Comparison of ENCODE assay signal across 8 worm cellular contexts in genomic region chrIII:12081992-12082628, ce11.
TF ChIP-seq lines count a peak whose summit lies in the region.

No protein-coding gene starts in this region.

TF ChIP-seq in whole organism, L1 larva, 84 proteins besides CTCF, POLR2A, EP300 and RAD21:
- TF ChIP-seq dsc-1 (tag; optimal IDR thresholded peaks at IDR 0.05; lab: Kevin White, UChicago) (no peak), lsy-2 (tag; optimal IDR thresholded peaks at IDR 0.05; lab: Kevin White, UChicago) (peak in 1 of 2 experiments; percentile 11), lin-14 (GFP tag; optimal IDR thresholded peaks at IDR 0.05; lab: Kevin White, UChicago) (peak; percentile 30), nhr-20 (tag; optimal IDR thresholded peaks at IDR 0.05; lab: Kevin White, UChicago) (no peak), nhr-85 (tag; lab: Kevin White, UChicago) (peak; percentile 62), ceh-63 (GFP tag; optimal IDR thresholded peaks at IDR 0.05; lab: Kevin White, UChicago) (peak; percentile 88), blmp-1 (tag; optimal IDR thresholded peaks at IDR 0.05; lab: Kevin White, UChicago) (peak; percentile 19)

TF ChIP-seq in whole organism, L2 larva, 48 proteins besides CTCF, POLR2A, EP300 and RAD21 (continues in another document):
- no peak for TF ChIP-seq elt-3 (tag; optimal IDR thresholded peaks at IDR 0.05; lab: Kevin White, UChicago)
- no peak for TF ChIP-seq sma-9 (GFP tag; optimal IDR thresholded peaks at IDR 0.05; lab: Kevin White, UChicago)
- no peak for TF ChIP-seq sma-9 (tag; optimal IDR thresholded peaks at IDR 0.05; lab: Kevin White, UChicago)
- TF ChIP-seq F13H6.1 (tag; optimal IDR thresholded peaks at IDR 0.05; lab: Kevin White, UChicago) = no peak
- no peak for TF ChIP-seq snpc-4 (tag; optimal IDR thresholded peaks at IDR 0.05; lab: Kevin White, UChicago)
- peak in 1 of 2 experiments; percentile 23 for TF ChIP-seq lsy-2 (tag; optimal IDR thresholded peaks at IDR 0.05; lab: Kevin White, UChicago)
- TF ChIP-seq sma-3 (GFP tag; optimal IDR thresholded peaks at IDR 0.05; lab: Kevin White, UChicago) = peak; percentile 33
- TF ChIP-seq crh-2 (tag; optimal IDR thresholded peaks at IDR 0.05; lab: Kevin White, UChicago) = no peak
- no peak for TF ChIP-seq R02D3.7 (tag; optimal IDR thresholded peaks at IDR 0.05; lab: Kevin White, UChicago)
- TF ChIP-seq nhr-21 (tag; optimal IDR thresholded peaks at IDR 0.05; lab: Kevin White, UChicago) = no peak
- no peak for TF ChIP-seq nhr-12 (tag; optimal IDR thresholded peaks at IDR 0.05; lab: Kevin White, UChicago)
- no peak for TF ChIP-seq lin-13 (GFP tag; optimal IDR thresholded peaks at IDR 0.05; lab: Kevin White, UChicago)

TF ChIP-seq in whole organism, L3 larva, 47 proteins besides CTCF, POLR2A, EP300 and RAD21 (continues in another document):
- TF ChIP-seq zag-1 (tag; optimal IDR thresholded peaks at IDR 0.05; lab: Kevin White, UChicago) (no peak), nfya-1 (tag; optimal IDR thresholded peaks at IDR 0.05; lab: Kevin White, UChicago; ENCODE audit: insufficient read depth) (peak; percentile 26), jun-1 (tag; optimal IDR thresholded peaks at IDR 0.05; lab: Kevin White, UChicago) (no peak), unc-62 (GFP tag; optimal IDR thresholded peaks at IDR 0.05; lab: Kevin White, UChicago) (no peak), hmg-11 (tag; optimal IDR thresholded peaks at IDR 0.05; lab: Kevin White, UChicago) (no peak), eor-1 (tag; optimal IDR thresholded peaks at IDR 0.05; lab: Kevin White, UChicago) (no peak), pha-4 (tag; optimal IDR thresholded peaks at IDR 0.05; lab: Kevin White, UChicago) (no peak), elt-2 (tag; optimal IDR thresholded peaks at IDR 0.05; lab: Kevin White, UChicago) (peak; percentile 20), mml-1 (tag; optimal IDR thresholded peaks at IDR 0.05; lab: Kevin White, UChicago) (no peak), daf-12 (tag; optimal IDR thresholded peaks at IDR 0.05; lab: Kevin White, UChicago) (no peak), nhr-43 (tag; optimal IDR thresholded peaks at IDR 0.05; lab: Kevin White, UChicago; ENCODE audit: poor library complexity, severe bottlenecking) (no peak), lsy-12 (tag; optimal IDR thresholded peaks at IDR 0.05; lab: Kevin White, UChicago) (no peak), unc-39 (tag; optimal IDR thresholded peaks at IDR 0.05; lab: Kevin White, UChicago) (no peak)

TF ChIP-seq in whole organism, L4 larva, 104 proteins besides CTCF, POLR2A, EP300 and RAD21:
- no peak for TF ChIP-seq ceh-62 (tag; optimal IDR thresholded peaks at IDR 0.05; lab: Kevin White, UChicago)
- TF ChIP-seq ceh-20 (GFP tag; IDR thresholded peaks at IDR 0.05; lab: Robert Waterston, UW) = 0 out of 2 replicates have a peak, but pooled peaks have one; percentile 17
- peak; percentile 22 for TF ChIP-seq dve-1 (tag; optimal IDR thresholded peaks at IDR 0.05; lab: Kevin White, UChicago; ENCODE audit: insufficient read depth)
- peak; percentile 31 for TF ChIP-seq set-16 (GFP tag; IDR thresholded peaks at IDR 0.05; lab: Robert Waterston, UW)
- peak; percentile 82 for TF ChIP-seq php-3 (GFP tag; IDR thresholded peaks at IDR 0.05; lab: Robert Waterston, UW)
- TF ChIP-seq zfp-3 (GFP tag; conservative IDR thresholded peaks at IDR 0.05; lab: Robert Waterston, UW) = 0 out of 2 replicates have a peak, but pooled peaks have one; percentile 24

TF ChIP-seq in whole organism, early embryonic, 17 proteins besides CTCF, POLR2A, EP300 and RAD21:
- TF ChIP-seq flt-1 (GFP tag; IDR thresholded peaks at IDR 0.05; lab: Robert Waterston, UW) (no peak), ceh-36 (tag; optimal IDR thresholded peaks at IDR 0.05; lab: Kevin White, UChicago) (peak; percentile 26)
TF ChIP-seq in whole organism, early embryonic: peak in this region for 1.

TF ChIP-seq in whole organism, late embryonic, 69 proteins besides CTCF, POLR2A, EP300 and RAD21:
- TF ChIP-seq mec-3 (tag; optimal IDR thresholded peaks at IDR 0.05; lab: Kevin White, UChicago; ENCODE audit: borderline replicate concordance) = no peak
- TF ChIP-seq ceh-14 (tag; optimal IDR thresholded peaks at IDR 0.05; lab: Kevin White, UChicago) = peak; percentile 61
- TF ChIP-seq ceh-34 (tag; optimal IDR thresholded peaks at IDR 0.05; lab: Kevin White, UChicago) = no peak
- no peak for TF ChIP-seq ceh-2 (tag; optimal IDR thresholded peaks at IDR 0.05; lab: Kevin White, UChicago)
- no peak for TF ChIP-seq pha-4 (tag; optimal IDR thresholded peaks at IDR 0.05; lab: Kevin White, UChicago)
- TF ChIP-seq hlh-15 (tag; optimal IDR thresholded peaks at IDR 0.05; lab: Kevin White, UChicago) = no peak
- no peak for TF ChIP-seq gmeb-2 (tag; optimal IDR thresholded peaks at IDR 0.05; lab: Kevin White, UChicago)

TF ChIP-seq in whole organism, midembryonic, 9 proteins besides CTCF, POLR2A, EP300 and RAD21:
- TF ChIP-seq ztf-23 (GFP tag; IDR thresholded peaks at IDR 0.05; lab: Robert Waterston, UW) (peak; percentile 40; the same call in 1 of the 2 replicates), T22C8.4 (GFP tag; IDR thresholded peaks at IDR 0.05; lab: Robert Waterston, UW) (no peak)

TF ChIP-seq in whole organism, young adult, 124 proteins besides CTCF, POLR2A, EP300 and RAD21:
- no peak for TF ChIP-seq F55B11.4 (tag; optimal IDR thresholded peaks at IDR 0.05; lab: Kevin White, UChicago; ENCODE audit: borderline replicate concordance, insufficient read depth)
- TF ChIP-seq zfh-2 (GFP tag; conservative IDR thresholded peaks at IDR 0.05; lab: Robert Waterston, UW) = peak; percentile 61
